Fruit fly (Drosophila melanogaster) whole organism, pupa: ENCODE measurements around the gene CG13896.
A peak's percentile ranks its signal among the peaks of the same experiment; 100 is the strongest.

Experiments used
- CG10348 ChIP-seq: fragments of 200-800 bp; sonication (Bioruptor generic); IDR thresholded peaks from 2 replicates; pipeline ENCODE4 v1.3.6; 2022; ENCODE audit warnings: missing biosample characterization, missing genetic modification characterization
- CG12605 ChIP-seq: fragments of 200-800 bp; sonication (Bioruptor generic); IDR thresholded peaks from 2 replicates; pipeline ENCODE4 v1.3.6; 2022; ENCODE audit warnings: missing biosample characterization, missing genetic modification characterization
- CG13204 ChIP-seq: fragments of 200-800 bp; sonication (Bioruptor generic); optimal IDR thresholded peaks from 2 replicates; lab custom pipeline; 2018; ENCODE audit warnings: missing biosample characterization, mild to moderate bottlenecking, missing genetic modification characterization, moderate library complexity
- CG14655 ChIP-seq: fragments of 200-800 bp; sonication (Bioruptor generic); optimal IDR thresholded peaks from 3 replicates; lab custom pipeline; 2017; ENCODE audit warnings: mild to moderate bottlenecking, missing biosample characterization, missing genetic modification reagents, missing genetic modification characterization
- CG15710 ChIP-seq: fragments of 200-800 bp; sonication (Bioruptor generic); optimal IDR thresholded peaks from 2 replicates; lab custom pipeline; 2018; ENCODE audit warnings: missing biosample characterization, mild to moderate bottlenecking, missing genetic modification characterization, moderate library complexity
- CG17806 ChIP-seq: fragments of 200-800 bp; sonication (Bioruptor generic); optimal IDR thresholded peaks from 2 replicates; lab custom pipeline; 2018; ENCODE audit warnings: missing biosample characterization, mild to moderate bottlenecking, missing genetic modification characterization, moderate library complexity
- CG32121 ChIP-seq: fragments of 200-800 bp; sonication (Bioruptor generic); IDR thresholded peaks from 2 replicates; pipeline ENCODE4 v1.3.6; 2022; ENCODE audit warnings: missing biosample characterization, missing genetic modification characterization
- CG34367 ChIP-seq: fragments of 200-800 bp; sonication (Bioruptor generic); optimal IDR thresholded peaks from 2 replicates; lab custom pipeline; 2018; ENCODE audit warnings: missing biosample characterization, mild to moderate bottlenecking, missing genetic modification characterization
- CG4496 ChIP-seq: fragments of 200-800 bp; sonication (Bioruptor generic); IDR thresholded peaks from 3 replicates; pipeline ENCODE4 v1.3.6; 2022; ENCODE audit warnings: missing biosample characterization, missing genetic modification characterization
- CG8159 ChIP-seq: fragments of 200-800 bp; sonication (Bioruptor generic); optimal IDR thresholded peaks from 3 replicates; lab custom pipeline; 2018; ENCODE audit warnings: missing biosample characterization, mild to moderate bottlenecking, missing genetic modification characterization, moderate library complexity
- CG8301 ChIP-seq: fragments of 200-800 bp; sonication (Bioruptor generic); optimal IDR thresholded peaks from 2 replicates; lab custom pipeline; 2018; ENCODE audit warnings: missing biosample characterization, mild to moderate bottlenecking, missing genetic modification characterization
- CG9948 ChIP-seq: fragments of 200-800 bp; sonication (Bioruptor generic); optimal IDR thresholded peaks from 2 replicates; lab custom pipeline; 2018; ENCODE audit warnings: missing biosample characterization, mild to moderate bottlenecking, missing genetic modification characterization, moderate library complexity
- D1 ChIP-seq: fragments of 200-800 bp; sonication (Bioruptor generic); optimal IDR thresholded peaks from 2 replicates; lab custom pipeline; 2018; ENCODE audit warnings: missing biosample characterization, mild to moderate bottlenecking, missing genetic modification characterization, moderate library complexity
- EcR ChIP-seq: fragments of 200-800 bp; sonication (Bioruptor generic); optimal IDR thresholded peaks from 3 replicates; lab custom pipeline; 2019; ENCODE audit warnings: missing biosample characterization, missing genetic modification characterization, mild to moderate bottlenecking, moderate library complexity, missing genetic modification reagents
- Ets98B ChIP-seq: fragments of 200-800 bp; sonication (Bioruptor generic); IDR thresholded peaks from 2 replicates; pipeline ENCODE4 v1.3.6; 2022; ENCODE audit warnings: missing biosample characterization, missing genetic modification characterization
- Pif1A ChIP-seq: fragments of 200-800 bp; sonication (Bioruptor generic); optimal IDR thresholded peaks from 3 replicates; lab custom pipeline; 2016; ENCODE audit warnings: missing biosample characterization, missing genetic modification characterization
- Pif1B ChIP-seq: fragments of 200-800 bp; sonication (Bioruptor generic); optimal IDR thresholded peaks from 3 replicates; lab custom pipeline; 2016; ENCODE audit warnings: missing biosample characterization, missing genetic modification characterization
- Snoo ChIP-seq: fragments of 200-800 bp; sonication (Bioruptor generic); optimal IDR thresholded peaks from 3 replicates; lab custom pipeline; 2017; ENCODE audit warnings: missing biosample characterization, mild to moderate bottlenecking, missing genetic modification characterization, inconsistent platforms
- fd96Ca ChIP-seq: fragments of 200-800 bp; sonication (Bioruptor generic); IDR thresholded peaks from 3 replicates; pipeline ENCODE4 v1.3.6; 2022; ENCODE audit warnings: missing biosample characterization, missing genetic modification characterization
- gl ChIP-seq: fragments of 200-800 bp; sonication (Bioruptor generic); optimal IDR thresholded peaks from 2 replicates; lab custom pipeline; 2018; ENCODE audit warnings: missing biosample characterization, mild to moderate bottlenecking, missing genetic modification characterization
- rn ChIP-seq: fragments of 200-800 bp; sonication (Bioruptor generic); IDR thresholded peaks from 2 replicates; pipeline ENCODE4 v1.3.6; 2022; ENCODE audit warnings: missing biosample characterization, missing genetic modification characterization

Gene CG13896

DNA sequence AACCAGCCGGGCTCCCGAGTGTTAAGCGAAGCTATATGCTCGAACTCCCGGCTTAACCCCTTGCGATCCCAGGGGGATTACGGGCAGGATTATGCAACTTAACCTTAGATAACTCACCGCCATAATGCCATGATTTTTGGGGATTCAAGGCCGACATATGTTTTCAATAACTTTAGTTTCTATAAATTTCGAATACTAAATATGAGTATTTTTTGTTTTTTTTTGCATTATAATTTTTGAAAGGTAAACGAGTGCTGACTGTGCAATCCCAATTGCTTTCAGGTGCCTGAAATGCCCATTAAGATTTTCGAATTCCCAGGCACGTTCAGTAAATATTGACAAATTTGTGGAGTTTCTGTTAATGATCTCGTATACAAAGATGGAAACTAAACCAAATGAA lies 43.6 kb upstream of the CG13896 start, which contains the start of gene hng3:
Gene hng3, minus strand, starts transcription at position 231 of the 400 bp plus-strand sequence.
- TF ChIP-seq CG8301 (tag; lab: Kevin White, UChicago) (no peak), rn (GFP tag; lab: Robert Waterston, UW) (no peak), CG17806 (tag; lab: Kevin White, UChicago) (no peak), CG15710 (tag; lab: Kevin White, UChicago) (no peak), fd96Ca (no peak), CG8159 (tag; lab: Kevin White, UChicago) (no peak)
- TF ChIP-seq, all 21 proteins: peak for 0

DNA sequence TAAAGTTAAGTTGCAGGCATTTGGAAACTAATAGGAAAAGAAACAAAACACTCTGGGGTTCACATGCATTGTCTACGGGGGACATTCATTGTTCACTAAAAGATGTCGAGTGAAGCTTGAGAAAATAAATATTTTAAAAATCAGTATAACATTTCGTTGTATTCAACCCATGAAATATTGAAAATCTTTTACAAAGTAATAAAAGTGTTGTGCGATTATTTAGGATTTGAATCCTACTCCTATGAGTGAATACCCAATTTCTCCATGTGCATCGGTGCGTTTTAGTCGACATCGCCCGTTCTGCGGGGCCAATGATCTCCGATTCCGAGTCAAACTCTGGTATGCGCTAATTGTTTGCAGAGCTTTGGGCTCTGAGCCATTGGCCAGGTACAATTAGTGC lies 43.0 kb upstream of the CG13896 start:
- TF ChIP-seq EcR (GFP tag; lab: Kevin White, UChicago) (peak; percentile 19), Ets98B (GFP tag; lab: Robert Waterston, UW) (peak; percentile 60), CG9948 (no peak), rn (GFP tag; lab: Robert Waterston, UW) (no peak), CG12605 (0 out of 2 replicates have a peak, but pooled peaks have one; percentile 12), CG8159 (tag; lab: Kevin White, UChicago) (no peak), Pif1B (GFP tag; lab: Kevin White, UChicago) (no peak), gl (tag; lab: Kevin White, UChicago) (no peak), CG4496 (peak; percentile 45; the same call in 2 of the 3 replicates), CG14655 (GFP tag; lab: Kevin White, UChicago) (peak; percentile 14), CG34367 (tag; lab: Kevin White, UChicago) (no peak), CG17806 (tag; lab: Kevin White, UChicago) (no peak), CG15710 (tag; lab: Kevin White, UChicago) (no peak), Snoo (tag; lab: Kevin White, UChicago) (no peak), Pif1A (peak; percentile 8), CG13204 (no peak), D1 (tag; lab: Kevin White, UChicago) (no peak), CG10348 (GFP tag; lab: Robert Waterston, UW) (0 out of 2 replicates have a peak, but pooled peaks have one; percentile 19), CG8301 (tag; lab: Kevin White, UChicago) (no peak), CG32121 (GFP tag; lab: Robert Waterston, UW) (peak; percentile 67; the same call in 1 of the 2 replicates), fd96Ca (0 out of 3 replicates have a peak, but pooled peaks have one; percentile 28)
- TF ChIP-seq, all 21 proteins: peak for 9

DNA sequence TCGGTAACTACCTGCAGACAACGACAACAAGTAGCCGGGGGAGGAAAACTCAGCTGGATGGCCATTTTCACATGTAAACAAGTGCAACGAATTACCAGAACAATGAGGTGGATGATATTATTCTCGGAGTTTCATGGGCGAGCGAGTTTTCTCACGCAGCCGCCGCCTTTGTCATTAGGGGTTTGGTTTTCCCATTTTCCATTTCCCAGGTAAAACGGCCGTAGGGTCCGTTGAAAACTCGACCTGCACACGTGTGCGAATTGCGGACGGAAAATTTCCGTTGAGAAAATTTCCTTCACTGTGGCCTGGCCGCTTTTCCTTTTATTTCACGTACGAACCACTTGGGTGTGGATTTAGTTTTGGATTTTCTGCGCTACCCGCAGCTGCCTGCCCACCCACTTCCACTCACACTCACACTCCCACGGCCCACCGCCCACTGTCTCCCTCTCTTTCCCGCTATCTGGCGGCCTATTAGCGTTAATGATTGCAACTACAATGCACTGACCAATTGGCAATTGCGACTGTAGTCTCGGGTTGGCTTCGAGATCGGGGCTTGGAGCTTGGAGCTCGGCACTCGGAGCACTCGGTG lies 42.0 kb upstream of the CG13896 start:
- TF ChIP-seq CG15710 (tag; lab: Kevin White, UChicago) (no peak), CG8301 (tag; lab: Kevin White, UChicago) (no peak), CG8159 (tag; lab: Kevin White, UChicago) (no peak), gl (tag; lab: Kevin White, UChicago) (no peak), Pif1B (GFP tag; lab: Kevin White, UChicago) (no peak), CG10348 (GFP tag; lab: Robert Waterston, UW) (no peak), CG34367 (tag; lab: Kevin White, UChicago) (no peak), CG4496 (0 out of 3 replicates have a peak, but pooled peaks have one; percentile 36), rn (GFP tag; lab: Robert Waterston, UW) (no peak), Pif1A (no peak), Snoo (tag; lab: Kevin White, UChicago) (no peak), fd96Ca (peak; percentile 51; the same call in 1 of the 3 replicates), CG12605 (no peak), CG32121 (GFP tag; lab: Robert Waterston, UW) (no peak), CG14655 (GFP tag; lab: Kevin White, UChicago) (no peak), CG9948 (no peak), CG17806 (tag; lab: Kevin White, UChicago) (no peak), EcR (GFP tag; lab: Kevin White, UChicago) (no peak), D1 (tag; lab: Kevin White, UChicago) (no peak), Ets98B (GFP tag; lab: Robert Waterston, UW) (peak; percentile 58), CG13204 (no peak)

DNA sequence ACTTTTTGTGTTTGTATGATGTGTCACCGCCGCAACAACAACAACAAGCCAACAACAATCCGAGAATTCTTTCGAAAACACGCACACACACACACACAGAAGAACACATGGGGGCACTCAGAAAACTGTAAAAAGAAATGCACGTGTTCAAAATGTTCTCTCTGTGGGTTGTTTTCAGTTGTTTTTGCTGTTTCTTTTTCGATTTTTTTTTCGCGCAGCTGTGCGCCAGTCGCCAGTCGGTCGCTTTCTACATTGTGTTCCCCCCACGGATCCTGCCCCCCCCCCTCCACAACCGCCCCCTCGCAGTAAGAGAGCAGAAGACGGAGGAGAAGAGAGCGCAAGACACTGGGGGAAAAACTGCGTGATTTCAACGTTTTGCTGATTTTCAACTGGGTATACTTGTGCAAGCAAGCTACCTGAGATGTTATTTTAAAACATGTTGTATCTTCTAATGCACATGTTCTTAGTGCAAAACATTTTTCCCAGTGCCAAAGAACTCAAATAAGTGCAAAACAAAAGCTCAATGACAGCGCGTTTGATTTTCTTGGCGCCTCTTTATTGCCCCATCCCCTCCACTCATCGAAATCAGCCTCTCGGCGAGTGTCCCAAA lies 40.0 kb upstream of the CG13896 start:
- TF ChIP-seq Ets98B (GFP tag; lab: Robert Waterston, UW), result peak; percentile 82
- 0 out of 2 replicates have a peak, but pooled peaks have one; percentile 24 for TF ChIP-seq CG10348 (GFP tag; lab: Robert Waterston, UW)
- no peak for TF ChIP-seq D1 (tag; lab: Kevin White, UChicago)
- TF ChIP-seq CG15710 (tag; lab: Kevin White, UChicago), result no peak
- TF ChIP-seq CG9948, result peak; percentile 35
- TF ChIP-seq CG8159 (tag; lab: Kevin White, UChicago), result peak; percentile 9
- TF ChIP-seq fd96Ca, result peak; percentile 86
- peak; percentile 66 for TF ChIP-seq CG14655 (GFP tag; lab: Kevin White, UChicago)
- TF ChIP-seq CG32121 (GFP tag; lab: Robert Waterston, UW), result peak; percentile 86
- peak; percentile 33 for TF ChIP-seq CG17806 (tag; lab: Kevin White, UChicago)
- TF ChIP-seq CG8301 (tag; lab: Kevin White, UChicago), result peak; percentile 62
- peak; percentile 34 for TF ChIP-seq CG13204
- TF ChIP-seq Snoo (tag; lab: Kevin White, UChicago), result peak; percentile 35
- no peak for TF ChIP-seq CG34367 (tag; lab: Kevin White, UChicago)
- TF ChIP-seq rn (GFP tag; lab: Robert Waterston, UW), result peak; percentile 56
- TF ChIP-seq gl (tag; lab: Kevin White, UChicago), result no peak
- peak; percentile 36 for TF ChIP-seq Pif1A
- TF ChIP-seq CG4496, result peak; percentile 83
- TF ChIP-seq CG12605, result peak; percentile 61; the same call in 1 of the 2 replicates
